Worm (Caenorhabditis elegans) whole organism, late embryonic: ENCODE measurements around the gene C08F11.10.

Source experiments
- C08G9.2 ChIP-seq: sonication (generic microtip); optimal IDR thresholded peaks from 2 replicates; lab custom pipeline; 2016; ENCODE audit warnings: mild to moderate bottlenecking, missing genetic modification characterization, moderate library complexity, missing compliant biosample characterization
- T23F11.4 ChIP-seq: fragments of 200-800 bp; sonication (Bioruptor generic); optimal IDR thresholded peaks from 2 replicates; lab custom pipeline; 2018; ENCODE audit warnings: mild to moderate bottlenecking, missing genetic modification characterization, missing compliant biosample characterization
- ahr-1 ChIP-seq: sonication (generic microtip); optimal IDR thresholded peaks from 2 replicates; lab custom pipeline; 2016; ENCODE audit warnings: missing genetic modification characterization, missing compliant biosample characterization
- ama-1 ChIP-seq: fragments of 150-350 bp; optimal IDR thresholded peaks from 2 replicates; lab custom pipeline; 2014
- ceh-14 ChIP-seq: sonication (generic microtip); optimal IDR thresholded peaks from 2 replicates; lab custom pipeline; 2016; ENCODE audit warnings: missing genotype, missing genetic modification characterization, missing compliant biosample characterization
- ceh-18 ChIP-seq: sonication (generic microtip); optimal IDR thresholded peaks from 2 replicates; lab custom pipeline; 2016; ENCODE audit warnings: missing genetic modification characterization, missing compliant biosample characterization
- ceh-19 ChIP-seq: fragments of 200-800 bp; sonication (Bioruptor generic); optimal IDR thresholded peaks from 2 replicates; lab custom pipeline; 2018; ENCODE audit warnings: mild to moderate bottlenecking, missing genetic modification characterization, missing compliant biosample characterization
- ceh-22 ChIP-seq: sonication (generic microtip); optimal IDR thresholded peaks from 2 replicates; lab custom pipeline; 2017; ENCODE audit warnings: missing biosample characterization, missing genetic modification characterization
- ceh-24 ChIP-seq: sonication (generic microtip); optimal IDR thresholded peaks from 2 replicates; lab custom pipeline; 2016; ENCODE audit warnings: mild to moderate bottlenecking, missing genetic modification characterization, missing compliant biosample characterization
- ceh-30 ChIP-seq: fragments of 150-350 bp; optimal IDR thresholded peaks from 2 replicates; lab custom pipeline; 2014; ENCODE audit warnings: missing biosample characterization, missing genetic modification characterization
- ceh-31 ChIP-seq: sonication (generic microtip); optimal IDR thresholded peaks from 2 replicates; lab custom pipeline; 2016; ENCODE audit warnings: missing genetic modification characterization, missing compliant biosample characterization
- ceh-34 ChIP-seq: sonication (generic microtip); optimal IDR thresholded peaks from 2 replicates; lab custom pipeline; 2016; ENCODE audit warnings: mild to moderate bottlenecking, missing genetic modification characterization, missing compliant biosample characterization
- ceh-45 ChIP-seq: fragments of 200-800 bp; sonication (Bioruptor generic); IDR thresholded peaks from 2 replicates; pipeline ENCODE4 v1.3.6; 2022; ENCODE audit warnings: missing genetic modification reagents, missing genetic modification characterization, missing compliant biosample characterization
- ceh-6 ChIP-seq: fragments of 200-800 bp; sonication (Bioruptor generic); optimal IDR thresholded peaks from 2 replicates; lab custom pipeline; 2018; ENCODE audit warnings: mild to moderate bottlenecking, missing genetic modification characterization, missing compliant biosample characterization
- dmd-4 ChIP-seq: sonication (generic microtip); optimal IDR thresholded peaks from 2 replicates; lab custom pipeline; 2016; ENCODE audit warnings: borderline replicate concordance, missing genetic modification characterization, missing compliant biosample characterization
- dve-1 ChIP-seq: sonication (generic microtip); optimal IDR thresholded peaks from 2 replicates; lab custom pipeline; 2017; ENCODE audit warnings: antibody characterized with exemption, mild to moderate bottlenecking, missing genetic modification characterization, missing compliant biosample characterization
- elt-2 ChIP-seq: sonication (generic microtip); optimal IDR thresholded peaks from 2 replicates; lab custom pipeline; 2016; ENCODE audit warnings: missing genetic modification reagents, missing genetic modification characterization, missing compliant biosample characterization
- elt-4 ChIP-seq: sonication (generic microtip); optimal IDR thresholded peaks from 2 replicates; lab custom pipeline; 2016; ENCODE audit warnings: missing genetic modification characterization, missing compliant biosample characterization
- fax-1 ChIP-seq: sonication (generic microtip); optimal IDR thresholded peaks from 2 replicates; lab custom pipeline; 2016; ENCODE audit warnings: missing genotype, missing genetic modification characterization, missing compliant biosample characterization
- gmeb-2 ChIP-seq: sonication (generic microtip); optimal IDR thresholded peaks from 2 replicates; lab custom pipeline; 2016; ENCODE audit warnings: missing genetic modification characterization, inconsistent platforms, missing compliant biosample characterization
- hlh-15 ChIP-seq: sonication (generic microtip); optimal IDR thresholded peaks from 2 replicates; lab custom pipeline; 2016; ENCODE audit warnings: missing genetic modification characterization, missing compliant biosample characterization
- hlh-6 ChIP-seq: sonication (generic microtip); optimal IDR thresholded peaks from 2 replicates; lab custom pipeline; 2016; ENCODE audit warnings: missing genotype, missing genetic modification characterization, missing compliant biosample characterization
- lin-11 ChIP-seq: fragments of 200-800 bp; sonication (Bioruptor generic); optimal IDR thresholded peaks from 2 replicates; lab custom pipeline; 2018; ENCODE audit warnings: mild to moderate bottlenecking, missing genetic modification characterization, missing compliant biosample characterization
- mec-3 ChIP-seq: sonication (generic microtip); optimal IDR thresholded peaks from 2 replicates; lab custom pipeline; 2016; ENCODE audit warnings: borderline replicate concordance, missing genetic modification characterization, missing compliant biosample characterization
- nhr-11 ChIP-seq: fragments of 150-350 bp; optimal IDR thresholded peaks from 2 replicates; lab custom pipeline; 2014; ENCODE audit warnings: missing biosample characterization, missing genetic modification characterization
- npax-4 ChIP-seq: sonication (generic microtip); optimal IDR thresholded peaks from 2 replicates; lab custom pipeline; 2016; ENCODE audit warnings: missing genetic modification characterization, missing compliant biosample characterization
- pag-3 ChIP-seq: sonication (generic microtip); optimal IDR thresholded peaks from 2 replicates; lab custom pipeline; 2016; ENCODE audit warnings: missing compliant biosample characterization, missing genetic modification characterization, borderline replicate concordance
- pat-9 ChIP-seq: fragments of 200-800 bp; sonication (Bioruptor generic); optimal IDR thresholded peaks from 2 replicates; lab custom pipeline; 2018; ENCODE audit warnings: mild to moderate bottlenecking, missing genetic modification characterization, moderate library complexity, missing compliant biosample characterization
- pqm-1 ChIP-seq: sonication (generic microtip); optimal IDR thresholded peaks from 2 replicates; lab custom pipeline; 2016; ENCODE audit warnings: missing genetic modification characterization, missing compliant biosample characterization
- pros-1 ChIP-seq: fragments of 150-350 bp; optimal IDR thresholded peaks from 2 replicates; lab custom pipeline; 2014; ENCODE audit warnings: missing biosample characterization, missing genetic modification reagents, missing genetic modification characterization
- ref-2 ChIP-seq: sonication (generic microtip); optimal IDR thresholded peaks from 2 replicates; lab custom pipeline; 2016; ENCODE audit warnings: missing genetic modification characterization, missing compliant biosample characterization
- sdc-2 ChIP-seq: sonication (generic microtip); optimal IDR thresholded peaks from 2 replicates; lab custom pipeline; 2016; ENCODE audit warnings: missing genotype, missing genetic modification characterization, missing compliant biosample characterization
- sox-4 ChIP-seq: sonication (generic microtip); optimal IDR thresholded peaks from 2 replicates; lab custom pipeline; 2017; ENCODE audit warnings: mild to moderate bottlenecking, missing genetic modification characterization, inconsistent platforms, missing compliant biosample characterization
- syd-9 ChIP-seq: sonication (generic microtip); optimal IDR thresholded peaks from 2 replicates; lab custom pipeline; 2016; ENCODE audit warnings: mild to moderate bottlenecking, missing genetic modification characterization, moderate library complexity, missing compliant biosample characterization
- tbx-2 ChIP-seq: sonication (generic microtip); optimal IDR thresholded peaks from 2 replicates; lab custom pipeline; 2016; ENCODE audit warnings: missing genetic modification characterization, missing compliant biosample characterization
- ttx-3 ChIP-seq: sonication (generic microtip); optimal IDR thresholded peaks from 2 replicates; lab custom pipeline; 2016; ENCODE audit warnings: missing genetic modification reagents, missing genetic modification characterization, missing compliant biosample characterization
- unc-3 ChIP-seq, 2 experiments: fragments of 200-800 bp in 1 of 2; sonication (Bioruptor generic) in 1 of 2; sonication (generic microtip) in 1 of 2; conservative IDR thresholded peaks in 1 of 2; optimal IDR thresholded peaks in 1 of 2; 2 replicates each; pipeline versions ENCODE4 v1.3.6 to Lab custom; 2016 to 2022; ENCODE audit warnings: missing compliant biosample characterization in 2 of 2, missing genetic modification characterization in 2 of 2, missing genetic modification reagents in 1 of 2
- unc-42 ChIP-seq: sonication (generic microtip); optimal IDR thresholded peaks from 2 replicates; lab custom pipeline; 2016; ENCODE audit warnings: missing genotype, missing genetic modification characterization, missing compliant biosample characterization
- unc-55 ChIP-seq: sonication (generic microtip); optimal IDR thresholded peaks from 2 replicates; lab custom pipeline; 2017; ENCODE audit warnings: missing biosample characterization, missing genetic modification reagents, missing genetic modification characterization
- zip-5 ChIP-seq: sonication (generic microtip); optimal IDR thresholded peaks from 2 replicates; lab custom pipeline; 2016; ENCODE audit warnings: missing genetic modification characterization, missing compliant biosample characterization
- ztf-16 ChIP-seq: sonication (generic microtip); optimal IDR thresholded peaks from 2 replicates; lab custom pipeline; 2017; ENCODE audit warnings: missing genetic modification characterization, missing compliant biosample characterization

The C08F11.10 gene

DNA sequence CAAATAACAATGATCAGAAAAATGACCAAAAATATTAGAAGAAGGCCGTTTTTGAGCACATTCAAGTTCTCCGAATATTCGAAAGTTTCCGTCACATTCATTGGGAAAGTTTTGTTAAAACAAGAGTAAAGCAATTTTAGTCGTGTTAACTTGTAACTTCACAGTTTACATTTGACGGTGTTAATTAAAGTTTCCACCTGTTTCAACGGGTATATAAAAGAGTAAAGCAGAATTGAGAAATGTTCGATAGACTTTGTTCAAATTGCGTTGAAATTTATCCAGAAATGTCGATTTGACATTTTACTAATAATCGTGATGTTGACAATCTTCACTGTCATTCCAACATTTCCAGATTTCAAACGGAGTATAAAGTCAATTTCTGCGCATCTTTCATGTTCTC, 3.2 kb downstream of the C08F11.10 start, which contains the start of gene srz-29:
TSS of gene srz-29 (minus strand) at position 101 of the 400 bp plus-strand sequence.
- TF ChIP-seq pat-9 (tag; lab: Kevin White, UChicago) (no peak), ceh-14 (tag; lab: Kevin White, UChicago) (no peak), hlh-6 (tag; lab: Kevin White, UChicago) (no peak), ceh-6 (GFP tag; lab: Kevin White, UChicago) (no peak), ama-1 (lab: Kevin White, UChicago) (no peak), ceh-19 (GFP tag; lab: Kevin White, UChicago) (no peak), ttx-3 (tag; lab: Kevin White, UChicago) (no peak), ceh-30 (tag; lab: Kevin White, UChicago) (no peak), unc-55 (GFP tag; lab: Kevin White, UChicago) (no peak), sdc-2 (no peak), tbx-2 (tag; lab: Kevin White, UChicago) (no peak), pros-1 (tag; lab: Kevin White, UChicago) (no peak), syd-9 (no peak), gmeb-2 (no peak), ceh-22 (no peak), elt-4 (tag; lab: Kevin White, UChicago) (no peak), fax-1 (tag; lab: Kevin White, UChicago) (no peak), unc-42 (tag; lab: Kevin White, UChicago) (no peak), pqm-1 (tag; lab: Kevin White, UChicago) (no peak)

DNA sequence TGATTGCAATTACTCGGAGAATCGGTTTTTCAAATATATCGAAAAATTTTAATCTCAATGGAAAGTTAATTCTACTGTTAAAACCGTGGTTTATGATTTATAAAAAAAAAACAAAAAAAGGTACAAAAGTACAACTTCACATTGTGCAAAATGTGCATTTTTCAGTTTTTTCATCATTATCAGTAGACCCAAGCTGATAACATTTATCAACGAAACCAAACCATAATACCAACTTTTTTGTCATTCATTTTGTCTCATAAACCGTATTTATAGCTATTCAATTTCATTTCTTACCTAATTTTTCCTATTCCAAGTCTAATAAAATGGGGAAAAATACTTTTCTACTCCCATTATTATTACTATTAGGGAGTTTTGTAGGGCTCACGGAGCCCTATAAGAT, 10.0 kb downstream of the C08F11.10 start, which contains the start of gene ugt-22:
TSS of gene ugt-22 (plus strand) at position 234 of the 400 bp plus-strand sequence.
- no peak for TF ChIP-seq T23F11.4
- TF ChIP-seq elt-2 (tag; lab: Kevin White, UChicago): peak; percentile 67

ce11 chrIV:13636975-13637374, 12.1 kb downstream of the C08F11.10 start, which contains the start of gene C08F11.7:
Gene C08F11.7, plus strand, starts transcription at chrIV:13637275.
- TF ChIP-seq ceh-34 (tag; lab: Kevin White, UChicago) (no peak), hlh-15 (tag; lab: Kevin White, UChicago) (no peak), hlh-6 (tag; lab: Kevin White, UChicago) (no peak), ref-2 (no peak), ceh-14 (tag; lab: Kevin White, UChicago) (no peak), sox-4 (tag; lab: Kevin White, UChicago) (no peak), ceh-45 (no peak), ceh-24 (tag; lab: Kevin White, UChicago) (no peak), pag-3 (tag; lab: Kevin White, UChicago) (no peak), npax-4 (tag; lab: Kevin White, UChicago) (no peak), nhr-11 (tag; lab: Kevin White, UChicago) (no peak), mec-3 (tag; lab: Kevin White, UChicago) (no peak), gmeb-2 (no peak)
- TF ChIP-seq, all 69 proteins: peak for 0

- no peak for TF ChIP-seq tbx-2 (tag; lab: Kevin White, UChicago)
- TF ChIP-seq dmd-4 (tag; lab: Kevin White, UChicago): no peak
- TF ChIP-seq mec-3 (tag; lab: Kevin White, UChicago): no peak
- no peak for TF ChIP-seq ceh-22
Measured at ce11 chrIV:13633165-13633564, 15.9 kb downstream of the C08F11.10 start, which contains the start of gene fbxa-98. Gene fbxa-98, plus strand, starts transcription at chrIV:13633407.

DNA sequence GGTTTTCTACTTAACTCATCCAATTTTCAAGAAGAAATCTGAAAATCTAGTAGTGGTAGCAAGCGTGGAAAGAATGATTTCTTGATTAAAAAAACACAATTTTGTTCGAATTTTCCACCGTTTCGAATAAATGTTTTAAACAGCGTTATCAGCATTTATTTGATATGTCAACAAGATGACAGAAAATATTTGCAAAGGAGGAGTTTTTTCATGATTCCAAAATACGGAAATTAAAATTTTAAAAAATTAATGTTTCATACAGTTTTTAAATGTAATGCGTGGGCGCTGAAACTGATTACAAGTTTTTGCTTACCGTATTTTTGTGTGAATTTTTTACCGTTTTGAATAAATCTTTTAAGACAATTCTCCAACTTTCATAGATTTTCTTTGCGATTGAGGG, 16.4 kb downstream of the C08F11.10 start:
- TF ChIP-seq lin-11 (no peak), dve-1 (tag; lab: Kevin White, UChicago) (no peak), pag-3 (tag; lab: Kevin White, UChicago) (no peak), elt-2 (tag; lab: Kevin White, UChicago) (no peak), sox-4 (tag; lab: Kevin White, UChicago) (no peak), unc-3 (GFP tag; conservative IDR thresholded peaks at IDR 0.05; lab: Robert Waterston, UW) (no peak), unc-3 (tag; optimal IDR thresholded peaks at IDR 0.05; lab: Kevin White, UChicago) (no peak), ceh-31 (tag; lab: Kevin White, UChicago) (no peak), ahr-1 (tag; lab: Kevin White, UChicago) (no peak), zip-5 (no peak), C08G9.2 (tag; lab: Kevin White, UChicago) (no peak), mec-3 (tag; lab: Kevin White, UChicago) (no peak), hlh-6 (tag; lab: Kevin White, UChicago) (no peak), ceh-18 (tag; lab: Kevin White, UChicago) (no peak), hlh-15 (tag; lab: Kevin White, UChicago) (no peak), ztf-16 (no peak)
